Fruit fly (Drosophila melanogaster) whole organism, pupa: Measurements from ENCODE around the gene CG42780.

Experiments used
- CG10348 ChIP-seq: fragments of 200-800 bp; sonication (Bioruptor generic); IDR thresholded peaks from 2 replicates; pipeline ENCODE4 v1.3.6; 2022; ENCODE audit warnings: missing biosample characterization, missing genetic modification characterization
- CG12605 ChIP-seq: fragments of 200-800 bp; sonication (Bioruptor generic); IDR thresholded peaks from 2 replicates; pipeline ENCODE4 v1.3.6; 2022; ENCODE audit warnings: missing biosample characterization, missing genetic modification characterization
- CG13204 ChIP-seq: fragments of 200-800 bp; sonication (Bioruptor generic); optimal IDR thresholded peaks from 2 replicates; lab custom pipeline; 2018; ENCODE audit warnings: missing biosample characterization, mild to moderate bottlenecking, missing genetic modification characterization, moderate library complexity
- CG14655 ChIP-seq: fragments of 200-800 bp; sonication (Bioruptor generic); optimal IDR thresholded peaks from 3 replicates; lab custom pipeline; 2017; ENCODE audit warnings: mild to moderate bottlenecking, missing biosample characterization, missing genetic modification reagents, missing genetic modification characterization
- CG15710 ChIP-seq: fragments of 200-800 bp; sonication (Bioruptor generic); optimal IDR thresholded peaks from 2 replicates; lab custom pipeline; 2018; ENCODE audit warnings: missing biosample characterization, mild to moderate bottlenecking, missing genetic modification characterization, moderate library complexity
- CG17806 ChIP-seq: fragments of 200-800 bp; sonication (Bioruptor generic); optimal IDR thresholded peaks from 2 replicates; lab custom pipeline; 2018; ENCODE audit warnings: missing biosample characterization, mild to moderate bottlenecking, missing genetic modification characterization, moderate library complexity
- CG32121 ChIP-seq: fragments of 200-800 bp; sonication (Bioruptor generic); IDR thresholded peaks from 2 replicates; pipeline ENCODE4 v1.3.6; 2022; ENCODE audit warnings: missing biosample characterization, missing genetic modification characterization
- CG9948 ChIP-seq: fragments of 200-800 bp; sonication (Bioruptor generic); optimal IDR thresholded peaks from 2 replicates; lab custom pipeline; 2018; ENCODE audit warnings: missing biosample characterization, mild to moderate bottlenecking, missing genetic modification characterization, moderate library complexity
- EcR ChIP-seq: fragments of 200-800 bp; sonication (Bioruptor generic); optimal IDR thresholded peaks from 3 replicates; lab custom pipeline; 2019; ENCODE audit warnings: missing biosample characterization, missing genetic modification characterization, mild to moderate bottlenecking, moderate library complexity, missing genetic modification reagents
- Ets98B ChIP-seq: fragments of 200-800 bp; sonication (Bioruptor generic); IDR thresholded peaks from 2 replicates; pipeline ENCODE4 v1.3.6; 2022; ENCODE audit warnings: missing biosample characterization, missing genetic modification characterization
- fd96Ca ChIP-seq: fragments of 200-800 bp; sonication (Bioruptor generic); IDR thresholded peaks from 3 replicates; pipeline ENCODE4 v1.3.6; 2022; ENCODE audit warnings: missing biosample characterization, missing genetic modification characterization
- rn ChIP-seq: fragments of 200-800 bp; sonication (Bioruptor generic); IDR thresholded peaks from 2 replicates; pipeline ENCODE4 v1.3.6; 2022; ENCODE audit warnings: missing biosample characterization, missing genetic modification characterization

dm6 chrX:7300722-7301350, 31.2 kb downstream of the CG42780 start:
- TF ChIP-seq CG12605 (GFP tag; lab: Robert Waterston, UW) (peak; percentile 7; the same call in 1 of the 2 replicates), EcR (GFP tag; lab: Kevin White, UChicago) (peak; percentile 67), CG17806 (tag; lab: Kevin White, UChicago) (no peak), CG13204 (GFP tag; lab: Kevin White, UChicago) (peak; percentile 95), CG9948 (tag; lab: Kevin White, UChicago) (no peak), CG10348 (GFP tag; lab: Robert Waterston, UW) (peak; percentile 61; the same call in 1 of the 2 replicates), fd96Ca (GFP tag; lab: Robert Waterston, UW) (peak; percentile 66), CG14655 (GFP tag; lab: Kevin White, UChicago) (no peak), CG32121 (GFP tag; lab: Robert Waterston, UW) (peak; percentile 58), CG15710 (tag; lab: Kevin White, UChicago) (no peak), Ets98B (GFP tag; lab: Robert Waterston, UW) (peak; percentile 71), rn (0 out of 2 replicates have a peak, but pooled peaks have one; percentile 13)
